Fruit fly (Drosophila melanogaster) whole organism, prepupa: ENCODE measurements around the gene Sems.

Experiments used
- Blimp-1 ChIP-seq: fragments of 200-800 bp; sonication (Bioruptor generic); optimal IDR thresholded peaks from 3 replicates; lab custom pipeline; 2017; ENCODE audit warnings: missing biosample characterization, missing genetic modification characterization, mild to moderate bottlenecking, moderate library complexity, missing genetic modification reagents
- CG10631 ChIP-seq: fragments of 200-800 bp; sonication (Bioruptor generic); optimal IDR thresholded peaks from 2 replicates; lab custom pipeline; 2016; ENCODE audit warnings: missing biosample characterization, missing genetic modification characterization
- CG11902 ChIP-seq: fragments of 200-800 bp; sonication (Bioruptor generic); optimal IDR thresholded peaks from 3 replicates; lab custom pipeline; 2016; ENCODE audit warnings: missing biosample characterization, missing genetic modification characterization
- CG15336 ChIP-seq: fragments of 200-800 bp; sonication (Bioruptor generic); IDR thresholded peaks from 2 replicates; pipeline ENCODE4 v1.3.6; 2022; ENCODE audit warnings: missing biosample characterization, missing genetic modification characterization
- CG1621 ChIP-seq: fragments of 200-800 bp; sonication (Bioruptor generic); optimal IDR thresholded peaks from 3 replicates; lab custom pipeline; 2018; ENCODE audit warnings: missing biosample characterization, mild to moderate bottlenecking, missing genetic modification characterization
- CG3032 ChIP-seq: fragments of 200-800 bp; optimal IDR thresholded peaks from 2 replicates; lab custom pipeline; 2019; ENCODE audit warnings: missing biosample characterization, mild to moderate bottlenecking, missing genetic modification characterization, moderate library complexity
- CG31627 ChIP-seq: fragments of 200-800 bp; sonication (Bioruptor generic); optimal IDR thresholded peaks from 3 replicates; lab custom pipeline; 2016; ENCODE audit warnings: missing biosample characterization, missing genetic modification characterization
- CG3919 ChIP-seq: fragments of 200-800 bp; sonication (Bioruptor generic); optimal IDR thresholded peaks from 3 replicates; lab custom pipeline; 2016; ENCODE audit warnings: missing biosample characterization, missing genetic modification characterization
- CG6163 ChIP-seq: fragments of 200-800 bp; sonication (Bioruptor generic); IDR thresholded peaks from 3 replicates; pipeline ENCODE4 v1.3.6; 2022; ENCODE audit warnings: missing biosample characterization, missing genetic modification characterization
- CG6792 ChIP-seq: fragments of 200-800 bp; sonication (Bioruptor generic); optimal IDR thresholded peaks from 3 replicates; lab custom pipeline; 2016; ENCODE audit warnings: missing biosample characterization, missing genetic modification characterization
- CG6808 ChIP-seq: fragments of 200-800 bp; sonication (Bioruptor generic); optimal IDR thresholded peaks from 3 replicates; lab custom pipeline; 2017; ENCODE audit warnings: missing biosample characterization, missing genetic modification characterization, mild to moderate bottlenecking, moderate library complexity, missing genetic modification reagents
- CG8119 ChIP-seq: fragments of 200-800 bp; sonication (Bioruptor generic); IDR thresholded peaks from 3 replicates; pipeline ENCODE4 v1.3.6; 2022; ENCODE audit warnings: missing biosample characterization, missing genetic modification characterization
- CG9139 ChIP-seq: fragments of 200-800 bp; sonication (Bioruptor generic); optimal IDR thresholded peaks from 3 replicates; lab custom pipeline; 2017; ENCODE audit warnings: missing biosample characterization, mild to moderate bottlenecking, missing genetic modification characterization
- Eip75B ChIP-seq: fragments of 200-800 bp; sonication (Bioruptor generic); optimal IDR thresholded peaks from 3 replicates; lab custom pipeline; 2016; ENCODE audit warnings: missing biosample characterization, missing genetic modification characterization
- Eip78C ChIP-seq: fragments of 200-800 bp; sonication (Bioruptor generic); peaks from one replicate; lab custom pipeline; 2016; ENCODE audit warnings: missing biosample characterization, missing genetic modification characterization
- Ets96B ChIP-seq: fragments of 200-800 bp; optimal IDR thresholded peaks from 2 replicates; lab custom pipeline; 2019; ENCODE audit warnings: missing biosample characterization, mild to moderate bottlenecking, missing genetic modification characterization, moderate library complexity
- Hr39 ChIP-seq: fragments of 200-800 bp; sonication (Bioruptor generic); optimal IDR thresholded peaks from 2 replicates; lab custom pipeline; 2016; ENCODE audit warnings: missing biosample characterization, missing genetic modification characterization
- Met ChIP-seq: fragments of 200-800 bp; sonication (Bioruptor generic); optimal IDR thresholded peaks from 3 replicates; lab custom pipeline; 2016; ENCODE audit warnings: missing biosample characterization, missing genetic modification characterization
- OdsH ChIP-seq: fragments of 200-800 bp; sonication (Bioruptor generic); optimal IDR thresholded peaks from 3 replicates; lab custom pipeline; 2016; ENCODE audit warnings: missing biosample characterization, missing genetic modification characterization
- achi ChIP-seq: fragments of 200-800 bp; sonication (Bioruptor generic); optimal IDR thresholded peaks from 3 replicates; lab custom pipeline; 2016; ENCODE audit warnings: missing biosample characterization, missing genetic modification characterization
- cyc ChIP-seq: fragments of 200-800 bp; sonication (Bioruptor generic); optimal IDR thresholded peaks from 3 replicates; lab custom pipeline; 2016; ENCODE audit warnings: missing biosample characterization, missing genetic modification characterization
- dac ChIP-seq: fragments of 200-800 bp; sonication (Bioruptor generic); optimal IDR thresholded peaks from 2 replicates; lab custom pipeline; 2017; ENCODE audit warnings: missing biosample characterization, mild to moderate bottlenecking, missing genetic modification characterization
- dsx ChIP-seq: fragments of 200-800 bp; optimal IDR thresholded peaks from 3 replicates; lab custom pipeline; 2019; ENCODE audit warnings: missing biosample characterization, mild to moderate bottlenecking, missing genetic modification characterization, moderate library complexity; ENCODE audit not compliant: poor library complexity, severe bottlenecking
- eg ChIP-seq: fragments of 200-800 bp; sonication (Bioruptor generic); IDR thresholded peaks from 3 replicates; pipeline ENCODE4 v1.3.6; 2022; ENCODE audit warnings: missing biosample characterization, missing genetic modification characterization
- esn ChIP-seq: fragments of 200-800 bp; sonication (Bioruptor generic); optimal IDR thresholded peaks from 2 replicates; lab custom pipeline; 2016; ENCODE audit warnings: missing biosample characterization, mild to moderate bottlenecking, missing genetic modification characterization, moderate library complexity
- fd59A ChIP-seq: fragments of 200-800 bp; sonication (Bioruptor generic); optimal IDR thresholded peaks from 2 replicates; lab custom pipeline; 2017; ENCODE audit warnings: missing biosample characterization, mild to moderate bottlenecking, missing genetic modification characterization, missing genetic modification reagents
- fd85E ChIP-seq: fragments of 200-800 bp; sonication (Bioruptor generic); optimal IDR thresholded peaks from 3 replicates; lab custom pipeline; 2016; ENCODE audit warnings: missing biosample characterization, missing genetic modification characterization
- fkh ChIP-seq: fragments of 200-800 bp; sonication (Bioruptor generic); optimal IDR thresholded peaks from 3 replicates; lab custom pipeline; 2017; ENCODE audit warnings: missing biosample characterization, mild to moderate bottlenecking, missing genetic modification characterization, moderate library complexity
- net ChIP-seq: fragments of 200-800 bp; sonication (Bioruptor generic); optimal IDR thresholded peaks from 3 replicates; lab custom pipeline; 2016; ENCODE audit warnings: missing biosample characterization, missing genetic modification characterization
- pdm3 ChIP-seq: fragments of 200-800 bp; sonication (Bioruptor generic); optimal IDR thresholded peaks from 3 replicates; lab custom pipeline; 2016; ENCODE audit warnings: missing biosample characterization, missing genetic modification characterization
- salr ChIP-seq, 2 experiments: fragments of 200-800 bp; sonication (Bioruptor generic); optimal IDR thresholded peaks; 3 replicates each; lab custom pipeline; 2016 to 2018; ENCODE audit warnings: missing biosample characterization in 2 of 2, missing genetic modification characterization in 2 of 2, mild to moderate bottlenecking in 1 of 2
- spab ChIP-seq: fragments of 200-800 bp; sonication (Bioruptor generic); optimal IDR thresholded peaks from 2 replicates; lab custom pipeline; 2017; ENCODE audit warnings: missing biosample characterization, mild to moderate bottlenecking, missing genetic modification characterization, missing genetic modification reagents
- ss ChIP-seq, 2 experiments: fragments of 200-800 bp; sonication (Bioruptor generic); optimal IDR thresholded peaks; 2 replicates in 1 of 2; 3 replicates in 1 of 2; lab custom pipeline; 2017 to 2018; ENCODE audit warnings: mild to moderate bottlenecking in 2 of 2, missing biosample characterization in 2 of 2, missing genetic modification characterization in 2 of 2, moderate library complexity in 1 of 2
- svp ChIP-seq: fragments of 200-800 bp; sonication (Bioruptor generic); peaks from one replicate; lab custom pipeline; 2016; ENCODE audit warnings: missing biosample characterization, missing genetic modification characterization
- topi ChIP-seq: fragments of 200-800 bp; sonication (Bioruptor generic); optimal IDR thresholded peaks from 3 replicates; lab custom pipeline; 2016; ENCODE audit warnings: missing biosample characterization, missing genetic modification characterization

Gene Sems

dm6 chr3L:20949371-20950135, 7.0 kb downstream of the Sems start, which contains the start of gene fng (continued):
- no peak for TF ChIP-seq Ets96B (tag; lab: Kevin White, UChicago)
- TF ChIP-seq CG11902 (GFP tag; lab: Kevin White, UChicago): no peak
- TF ChIP-seq net (GFP tag; lab: Kevin White, UChicago): peak; percentile 5
- no peak for TF ChIP-seq CG6808 (GFP tag; lab: Kevin White, UChicago)
- TF ChIP-seq pdm3: no peak
- no peak for TF ChIP-seq CG9139 (GFP tag; lab: Kevin White, UChicago)
- TF ChIP-seq topi: peak; percentile 6
- no peak for TF ChIP-seq spab (GFP tag; lab: Kevin White, UChicago)
- peak; percentile 70; the same call in 2 of the 3 replicates for TF ChIP-seq CG6163 (GFP tag; lab: Robert Waterston, UW)
- peak; percentile 16 for TF ChIP-seq CG3919 (GFP tag; lab: Kevin White, UChicago)
- TF ChIP-seq Eip75B: peak; percentile 29
- no peak for TF ChIP-seq dac (GFP tag; lab: Kevin White, UChicago)
- no peak for TF ChIP-seq CG10631
- peak; percentile 44; the same call in 1 of the 2 replicates for TF ChIP-seq CG15336 (GFP tag; lab: Robert Waterston, UW)
- no peak for TF ChIP-seq cyc (GFP tag; lab: Kevin White, UChicago)
- TF ChIP-seq CG8119 (GFP tag; lab: Robert Waterston, UW): no peak
- no peak for TF ChIP-seq fd85E (GFP tag; lab: Kevin White, UChicago)
- no peak for TF ChIP-seq CG6792
- TF ChIP-seq achi (GFP tag; lab: Kevin White, UChicago): peak; percentile 21
- TF ChIP-seq CG3032 (tag; lab: Kevin White, UChicago): no peak
- no peak for TF ChIP-seq fd59A (GFP tag; lab: Kevin White, UChicago)

- peak; percentile 27 for TF ChIP-seq esn (GFP tag; lab: Kevin White, UChicago)
- peak; percentile 18 for TF ChIP-seq cyc (GFP tag; lab: Kevin White, UChicago)
- no peak for TF ChIP-seq salr (GFP tag; optimal IDR thresholded peaks at IDR 0.05; lab: Kevin White, UChicago)
- TF ChIP-seq Hr39 (GFP tag; lab: Kevin White, UChicago): peak; percentile 26
- no peak for TF ChIP-seq Eip75B
- no peak for TF ChIP-seq eg (GFP tag; lab: Robert Waterston, UW)
- TF ChIP-seq fkh (GFP tag; lab: Kevin White, UChicago): no peak
- peak; percentile 12 for TF ChIP-seq CG31627 (GFP tag; lab: Kevin White, UChicago)
- TF ChIP-seq Eip78C: peak; percentile 75
- TF ChIP-seq OdsH: no peak
- peak; percentile 65 for TF ChIP-seq svp
- TF ChIP-seq CG1621: no peak
- no peak for TF ChIP-seq CG3919 (GFP tag; lab: Kevin White, UChicago)
- TF ChIP-seq Met (GFP tag; lab: Kevin White, UChicago): peak; percentile 10
- no peak for TF ChIP-seq Blimp-1
- TF ChIP-seq spab (GFP tag; lab: Kevin White, UChicago): no peak
Measured at dm6 chr3L:20948404-20948803, 8.1 kb downstream of the Sems start.

- TF ChIP-seq CG15336 (GFP tag; lab: Robert Waterston, UW): no peak
- TF ChIP-seq svp: peak; percentile 63
- no peak for TF ChIP-seq fkh (GFP tag; lab: Kevin White, UChicago)
- no peak for TF ChIP-seq dsx (GFP tag; lab: Kevin White, UChicago)
- 0 out of 3 replicates have a peak, but pooled peaks have one; percentile 3 for TF ChIP-seq eg (GFP tag; lab: Robert Waterston, UW)
- TF ChIP-seq ss (GFP tag; optimal IDR thresholded peaks at IDR 0.05; lab: Kevin White, UChicago): peak in 1 of 2 experiments; percentile 35
Measured at dm6 chr3L:20946944-20947343, 9.6 kb downstream of the Sems start.
